Worm (Caenorhabditis elegans): ENCODE data around the gene F20A1.4.
"Not testable (repeated sequence)": the region's sequence is repeated elsewhere in the genome, so short reads cannot be mapped to it uniquely, and the experiment has no call there.

DNA sequence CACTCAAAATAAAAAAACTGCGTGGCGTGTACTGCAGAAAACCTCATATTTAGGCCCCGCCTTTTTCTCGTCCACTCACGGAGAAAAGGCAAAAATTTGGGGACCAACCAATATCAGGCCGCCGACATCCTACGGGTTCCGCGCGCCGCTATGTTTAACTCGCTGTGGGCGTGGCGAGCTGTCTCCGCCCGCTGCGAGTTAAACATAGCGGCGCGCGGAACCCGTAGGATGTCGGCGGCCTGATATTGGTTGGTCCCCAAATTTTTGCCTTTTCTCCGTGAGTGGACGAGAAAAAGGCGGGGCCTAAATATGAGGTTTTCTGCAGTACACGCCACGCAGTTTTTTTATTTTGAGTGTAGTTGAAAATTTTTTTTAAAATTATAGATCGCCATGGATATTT lies 41.1 kb upstream of the F20A1.4 start, which contains the start of gene tmem-258:
- TF ChIP-seq ceh-16, unc-39, mab-5, aly-2 (tag; optimal IDR thresholded peaks at IDR 0.05): not testable (repeated sequence)
